Worm (Caenorhabditis elegans): Measurements from ENCODE around the gene tkr-2.

Gene tkr-2

ce11 chrIV:6201769-6202168 lies at the start of gene tkr-2:
Gene tkr-2 (plus strand): TSS chrIV:6202069.
- TF ChIP-seq med-1 (GFP tag; optimal IDR thresholded peaks at IDR 0.05; ENCODE audit: insufficient read depth) (no peak), flt-1 (GFP tag; IDR thresholded peaks at IDR 0.05) (no peak), ztf-29 (GFP tag; IDR thresholded peaks at IDR 0.05) (no peak), ref-1 (GFP tag; conservative IDR thresholded peaks at IDR 0.05) (no peak), klf-2 (GFP tag; conservative IDR thresholded peaks at IDR 0.05) (no peak), cog-1 (tag; optimal IDR thresholded peaks at IDR 0.05) (no peak), tab-1 (GFP tag; IDR thresholded peaks at IDR 0.05) (no peak), ztf-23 (GFP tag; IDR thresholded peaks at IDR 0.05) (no peak), T22C8.4 (GFP tag; IDR thresholded peaks at IDR 0.05) (no peak)

ce11 chrIV:6155296-6155695 lies 46.6 kb upstream of the tkr-2 start, which contains the start of gene C11D2.7:
Gene C11D2.7 (minus strand): TSS chrIV:6155396.
- TF ChIP-seq cog-1 (tag; optimal IDR thresholded peaks at IDR 0.05) (no peak), ztf-29 (GFP tag; IDR thresholded peaks at IDR 0.05) (no peak), T22C8.4 (GFP tag; IDR thresholded peaks at IDR 0.05) (no peak), tab-1 (GFP tag; IDR thresholded peaks at IDR 0.05) (no peak), med-1 (GFP tag; optimal IDR thresholded peaks at IDR 0.05; ENCODE audit: insufficient read depth) (no peak), flt-1 (GFP tag; IDR thresholded peaks at IDR 0.05) (no peak), ref-1 (GFP tag; conservative IDR thresholded peaks at IDR 0.05) (no peak), ztf-23 (GFP tag; IDR thresholded peaks at IDR 0.05) (no peak), klf-2 (GFP tag; conservative IDR thresholded peaks at IDR 0.05) (no peak)

ce11 chrIV:6156833-6157232 lies 45.0 kb upstream of the tkr-2 start, which contains the start of gene C11D2.4:
Gene C11D2.4 (minus strand): TSS chrIV:6156960.
- no peak for TF ChIP-seq klf-2 (GFP tag; conservative IDR thresholded peaks at IDR 0.05)

- no peak for TF ChIP-seq med-1 (GFP tag; optimal IDR thresholded peaks at IDR 0.05; ENCODE audit: insufficient read depth)
- no peak for TF ChIP-seq ref-1 (GFP tag; conservative IDR thresholded peaks at IDR 0.05)
- TF ChIP-seq T22C8.4 (GFP tag; IDR thresholded peaks at IDR 0.05) = no peak
- TF ChIP-seq klf-2 (GFP tag; conservative IDR thresholded peaks at IDR 0.05) = no peak
- no peak for TF ChIP-seq cog-1 (tag; optimal IDR thresholded peaks at IDR 0.05)
- TF ChIP-seq tab-1 (GFP tag; IDR thresholded peaks at IDR 0.05) = no peak
- TF ChIP-seq ztf-29 (GFP tag; IDR thresholded peaks at IDR 0.05) = no peak
- TF ChIP-seq ztf-23 (GFP tag; IDR thresholded peaks at IDR 0.05) = no peak
- no peak for TF ChIP-seq flt-1 (GFP tag; IDR thresholded peaks at IDR 0.05)
These were observed 42.3 kb upstream of the tkr-2 start for ce11 chrIV:6159616-6160015.

ce11 chrIV:6165787-6166186 lies 36.1 kb upstream of the tkr-2 start:
- TF ChIP-seq ztf-23 (GFP tag; IDR thresholded peaks at IDR 0.05) (no peak), flt-1 (GFP tag; IDR thresholded peaks at IDR 0.05) (no peak), klf-2 (GFP tag; conservative IDR thresholded peaks at IDR 0.05) (no peak), T22C8.4 (GFP tag; IDR thresholded peaks at IDR 0.05) (no peak), ref-1 (GFP tag; conservative IDR thresholded peaks at IDR 0.05) (no peak), ztf-29 (GFP tag; IDR thresholded peaks at IDR 0.05) (no peak), tab-1 (GFP tag; IDR thresholded peaks at IDR 0.05) (no peak), cog-1 (tag; optimal IDR thresholded peaks at IDR 0.05) (no peak), med-1 (GFP tag; optimal IDR thresholded peaks at IDR 0.05; ENCODE audit: insufficient read depth) (no peak)

- TF ChIP-seq med-1 (GFP tag; optimal IDR thresholded peaks at IDR 0.05; ENCODE audit: insufficient read depth) = no peak
- TF ChIP-seq klf-2 (GFP tag; conservative IDR thresholded peaks at IDR 0.05) = no peak
- no peak for TF ChIP-seq T22C8.4 (GFP tag; IDR thresholded peaks at IDR 0.05)
- TF ChIP-seq tab-1 (GFP tag; IDR thresholded peaks at IDR 0.05) = no peak
- no peak for TF ChIP-seq ztf-29 (GFP tag; IDR thresholded peaks at IDR 0.05)
- no peak for TF ChIP-seq cog-1 (tag; optimal IDR thresholded peaks at IDR 0.05)
- no peak for TF ChIP-seq flt-1 (GFP tag; IDR thresholded peaks at IDR 0.05)
These were observed 28.9 kb upstream of the tkr-2 start for ce11 chrIV:6172959-6173358.

ce11 chrIV:6177383-6177782 lies 24.5 kb upstream of the tkr-2 start:
- TF ChIP-seq ref-1 (GFP tag; conservative IDR thresholded peaks at IDR 0.05) (no peak), T22C8.4 (GFP tag; IDR thresholded peaks at IDR 0.05) (no peak), klf-2 (GFP tag; conservative IDR thresholded peaks at IDR 0.05) (no peak), med-1 (GFP tag; optimal IDR thresholded peaks at IDR 0.05; ENCODE audit: insufficient read depth) (no peak), cog-1 (tag; optimal IDR thresholded peaks at IDR 0.05) (no peak), ztf-29 (GFP tag; IDR thresholded peaks at IDR 0.05) (no peak), flt-1 (GFP tag; IDR thresholded peaks at IDR 0.05) (no peak), ztf-23 (GFP tag; IDR thresholded peaks at IDR 0.05) (no peak), tab-1 (GFP tag; IDR thresholded peaks at IDR 0.05) (no peak)

ce11 chrIV:6183757-6184156 lies 18.1 kb upstream of the tkr-2 start, which contains the start of gene unc-77:
Gene unc-77 (minus strand): TSS chrIV:6183857.
- TF ChIP-seq ztf-23 (GFP tag; IDR thresholded peaks at IDR 0.05) (no peak), cog-1 (tag; optimal IDR thresholded peaks at IDR 0.05) (no peak), T22C8.4 (GFP tag; IDR thresholded peaks at IDR 0.05) (no peak), ztf-29 (GFP tag; IDR thresholded peaks at IDR 0.05) (no peak), ref-1 (GFP tag; conservative IDR thresholded peaks at IDR 0.05) (no peak), med-1 (GFP tag; optimal IDR thresholded peaks at IDR 0.05; ENCODE audit: insufficient read depth) (no peak), tab-1 (GFP tag; IDR thresholded peaks at IDR 0.05) (no peak), flt-1 (GFP tag; IDR thresholded peaks at IDR 0.05) (no peak), klf-2 (GFP tag; conservative IDR thresholded peaks at IDR 0.05) (no peak)

- TF ChIP-seq ztf-29 (GFP tag; IDR thresholded peaks at IDR 0.05) (no peak), med-1 (GFP tag; optimal IDR thresholded peaks at IDR 0.05; ENCODE audit: insufficient read depth) (no peak), cog-1 (tag; optimal IDR thresholded peaks at IDR 0.05) (no peak), T22C8.4 (GFP tag; IDR thresholded peaks at IDR 0.05) (no peak), klf-2 (GFP tag; conservative IDR thresholded peaks at IDR 0.05) (no peak), flt-1 (GFP tag; IDR thresholded peaks at IDR 0.05) (no peak), ztf-23 (GFP tag; IDR thresholded peaks at IDR 0.05) (no peak), ref-1 (GFP tag; conservative IDR thresholded peaks at IDR 0.05) (no peak), tab-1 (GFP tag; IDR thresholded peaks at IDR 0.05) (no peak)
These were observed 16.3 kb upstream of the tkr-2 start, which contains the start of gene asp-9 for ce11 chrIV:6185578-6185977. Gene asp-9 (plus strand): TSS chrIV:6185889.

ce11 chrIV:6187160-6187559 lies 14.7 kb upstream of the tkr-2 start:
- no peak for TF ChIP-seq klf-2 (GFP tag; conservative IDR thresholded peaks at IDR 0.05)
- TF ChIP-seq ztf-29 (GFP tag; IDR thresholded peaks at IDR 0.05) = no peak
- TF ChIP-seq T22C8.4 (GFP tag; IDR thresholded peaks at IDR 0.05) = no peak
- no peak for TF ChIP-seq ref-1 (GFP tag; conservative IDR thresholded peaks at IDR 0.05)
- TF ChIP-seq tab-1 (GFP tag; IDR thresholded peaks at IDR 0.05) = no peak
